Fruit fly (Drosophila melanogaster) whole organism, embryonic: ENCODE measurements around the gene SkpD.

ENCODE experiments used
- Antp ChIP-seq: fragments of 200-800 bp; sonication (Bioruptor generic); optimal IDR thresholded peaks from 3 replicates; lab custom pipeline; 2016; ENCODE audit warnings: missing biosample characterization, missing genetic modification characterization
- Atf6 ChIP-seq: fragments of 200-800 bp; sonication (Bioruptor generic); IDR thresholded peaks from 2 replicates; pipeline ENCODE4 v1.3.6; 2022; ENCODE audit warnings: missing biosample characterization, missing genetic modification characterization
- CG10321 ChIP-seq: fragments of 200-800 bp; sonication (Bioruptor generic); IDR thresholded peaks from 2 replicates; pipeline ENCODE4 v1.3.6; 2022; ENCODE audit warnings: missing biosample characterization, missing genetic modification characterization
- CG1233 ChIP-seq: fragments of 200-800 bp; sonication (Bioruptor generic); optimal IDR thresholded peaks from 4 replicates; lab custom pipeline; 2018; ENCODE audit warnings: missing biosample characterization, mild to moderate bottlenecking, missing genetic modification characterization
- CG13296 ChIP-seq: fragments of 200-800 bp; sonication (Bioruptor generic); optimal IDR thresholded peaks from 3 replicates; lab custom pipeline; 2018; ENCODE audit warnings: missing biosample characterization, mild to moderate bottlenecking, missing genetic modification characterization
- CG14014 ChIP-seq: fragments of 200-800 bp; sonication (Bioruptor generic); IDR thresholded peaks from 2 replicates; pipeline ENCODE4 v1.3.6; 2022; ENCODE audit warnings: missing biosample characterization, missing genetic modification characterization
- CG14710 ChIP-seq: fragments of 200-800 bp; sonication (Bioruptor generic); optimal IDR thresholded peaks from 3 replicates; lab custom pipeline; 2019; ENCODE audit warnings: missing biosample characterization, mild to moderate bottlenecking, missing genetic modification characterization, moderate library complexity
- CG16813 ChIP-seq: fragments of 200-800 bp; sonication (Bioruptor generic); IDR thresholded peaks from 3 replicates; pipeline ENCODE4 v1.3.6; 2022; ENCODE audit warnings: missing biosample characterization, missing genetic modification characterization; ENCODE audit not compliant: partially characterized antibody
- CG17328 ChIP-seq: fragments of 200-800 bp; sonication (Bioruptor generic); IDR thresholded peaks from 2 replicates; pipeline ENCODE4 v1.3.6; 2022; ENCODE audit warnings: missing biosample characterization, missing genetic modification characterization
- CG17361 ChIP-seq: fragments of 200-800 bp; sonication (Bioruptor generic); IDR thresholded peaks from 3 replicates; pipeline ENCODE4 v1.3.6; 2022; ENCODE audit warnings: missing biosample characterization, missing genetic modification characterization
- CG31224 ChIP-seq: fragments of 200-800 bp; sonication (Bioruptor generic); IDR thresholded peaks from 2 replicates; pipeline ENCODE4 v1.3.6; 2022; ENCODE audit warnings: missing biosample characterization, missing genetic modification characterization
- CG33557 ChIP-seq: fragments of 200-800 bp; sonication (Bioruptor generic); optimal IDR thresholded peaks from 2 replicates; lab custom pipeline; 2019; ENCODE audit warnings: missing biosample characterization, mild to moderate bottlenecking, missing genetic modification characterization, moderate library complexity
- CG4854 ChIP-seq: fragments of 200-800 bp; sonication (Bioruptor generic); optimal IDR thresholded peaks from 2 replicates; lab custom pipeline; 2016; ENCODE audit warnings: missing biosample characterization, missing genetic modification characterization, inconsistent platforms
- CG7786 ChIP-seq: fragments of 200-800 bp; sonication (Bioruptor generic); optimal IDR thresholded peaks from 2 replicates; lab custom pipeline; 2016; ENCODE audit warnings: missing biosample characterization, missing genetic modification characterization
- CG9797 ChIP-seq: fragments of 200-800 bp; sonication (Bioruptor generic); optimal IDR thresholded peaks from 3 replicates; lab custom pipeline; 2018; ENCODE audit warnings: missing biosample characterization, mild to moderate bottlenecking, missing genetic modification characterization
- CHES-1-like ChIP-seq: fragments of 200-800 bp; sonication (Bioruptor generic); optimal IDR thresholded peaks from 2 replicates; lab custom pipeline; 2016; ENCODE audit warnings: missing biosample characterization, missing genetic modification characterization
- CoRest ChIP-seq: fragments of 200-800 bp; sonication (Bioruptor generic); optimal IDR thresholded peaks from 3 replicates; lab custom pipeline; 2018; ENCODE audit warnings: missing biosample characterization, mild to moderate bottlenecking, missing genetic modification characterization, moderate library complexity
- D19B ChIP-seq: fragments of 200-800 bp; sonication (Bioruptor generic); optimal IDR thresholded peaks from 2 replicates; lab custom pipeline; 2017; ENCODE audit warnings: missing biosample characterization, mild to moderate bottlenecking, missing genetic modification characterization
- Dbx ChIP-seq: fragments of 200-800 bp; sonication (Bioruptor generic); IDR thresholded peaks from 3 replicates; pipeline ENCODE4 v1.3.6; 2022; ENCODE audit warnings: missing biosample characterization, missing genetic modification characterization
- Dip2 ChIP-seq: fragments of 200-800 bp; sonication (Bioruptor generic); IDR thresholded peaks from 2 replicates; pipeline ENCODE4 v1.3.6; 2022; ENCODE audit warnings: missing biosample characterization, missing genetic modification characterization
- Dip3 ChIP-seq: fragments of 200-800 bp; sonication (Bioruptor generic); optimal IDR thresholded peaks from 3 replicates; lab custom pipeline; 2016; ENCODE audit warnings: missing biosample characterization, missing genetic modification characterization
- Ets65A ChIP-seq: fragments of 200-800 bp; sonication (Bioruptor generic); peaks from one replicate; lab custom pipeline; 2016; ENCODE audit warnings: missing biosample characterization, missing genetic modification characterization
- Lpt ChIP-seq: fragments of >200 bp; optimal IDR thresholded peaks from 2 replicates; lab custom pipeline; 2018; ENCODE audit warnings: missing biosample characterization, missing genetic modification characterization
- Meics ChIP-seq: fragments of 200-800 bp; sonication (Bioruptor generic); optimal IDR thresholded peaks from 2 replicates; lab custom pipeline; 2017; ENCODE audit warnings: missing biosample characterization, mild to moderate bottlenecking, missing genetic modification characterization
- NC2β ChIP-seq: fragments of 200-800 bp; sonication (Bioruptor generic); optimal IDR thresholded peaks from 2 replicates; lab custom pipeline; 2016; ENCODE audit warnings: missing biosample characterization, missing genetic modification characterization
- Neu2 ChIP-seq: fragments of 200-800 bp; sonication (Bioruptor generic); optimal IDR thresholded peaks from 3 replicates; lab custom pipeline; 2016; ENCODE audit warnings: missing biosample characterization, missing genetic modification characterization, borderline replicate concordance
- Nf-YA ChIP-seq: fragments of 200-800 bp; sonication (Bioruptor generic); IDR thresholded peaks from 2 replicates; pipeline ENCODE4 v1.3.6; 2022; ENCODE audit warnings: missing biosample characterization, missing genetic modification characterization
- Oaz ChIP-seq: fragments of 200-800 bp; sonication (Bioruptor generic); IDR thresholded peaks from 2 replicates; pipeline ENCODE4 v1.3.6; 2022; ENCODE audit warnings: missing biosample characterization, missing genetic modification characterization
- Six4 ChIP-seq: fragments of 200-800 bp; sonication (Bioruptor generic); optimal IDR thresholded peaks from 2 replicates; lab custom pipeline; 2016; ENCODE audit warnings: missing biosample characterization, missing genetic modification characterization
- Sry-δ ChIP-seq: fragments of 200-800 bp; sonication (Bioruptor generic); optimal IDR thresholded peaks from 2 replicates; lab custom pipeline; 2016; ENCODE audit warnings: missing biosample characterization, missing genetic modification characterization
- Usf ChIP-seq: fragments of 200-800 bp; sonication (Bioruptor generic); optimal IDR thresholded peaks from 2 replicates; lab custom pipeline; 2017; ENCODE audit warnings: missing genotype, missing biosample characterization, missing genetic modification characterization
- bbx ChIP-seq: fragments of 200-800 bp; sonication (Bioruptor generic); IDR thresholded peaks from 2 replicates; pipeline ENCODE4 v1.3.6; 2022; ENCODE audit warnings: missing biosample characterization, missing genetic modification characterization; ENCODE audit not compliant: partially characterized antibody
- bigmax ChIP-seq: fragments of 200-800 bp; sonication (Bioruptor generic); optimal IDR thresholded peaks from 2 replicates; lab custom pipeline; 2018; ENCODE audit warnings: missing biosample characterization, mild to moderate bottlenecking, missing genetic modification characterization
- crc ChIP-seq: fragments of 200-800 bp; sonication (Bioruptor generic); optimal IDR thresholded peaks from 2 replicates; lab custom pipeline; 2016; ENCODE audit warnings: missing biosample characterization, missing genetic modification characterization
- dan ChIP-seq: fragments of 200-800 bp; sonication (Bioruptor generic); IDR thresholded peaks from 2 replicates; pipeline ENCODE4 v1.3.6; 2022; ENCODE audit warnings: missing biosample characterization, missing genetic modification characterization
- danr ChIP-seq: fragments of 200-800 bp; sonication (Bioruptor generic); IDR thresholded peaks from 2 replicates; pipeline ENCODE4 v1.3.6; 2022; ENCODE audit warnings: missing biosample characterization, missing genetic modification characterization
- dpn ChIP-seq, 2 experiments: fragments of 200-800 bp; sonication (Bioruptor generic); optimal IDR thresholded peaks; 3 replicates each; lab custom pipeline; 2016; ENCODE audit warnings: missing biosample characterization in 2 of 2, missing genetic modification characterization in 2 of 2
- ftz-f1 ChIP-seq: fragments of 200-800 bp; sonication (Bioruptor generic); optimal IDR thresholded peaks from 2 replicates; lab custom pipeline; 2016; ENCODE audit warnings: missing biosample characterization, missing genetic modification characterization
- gce ChIP-seq: fragments of 200-800 bp; sonication (Bioruptor generic); IDR thresholded peaks from 3 replicates; pipeline ENCODE4 v1.3.6; 2022; ENCODE audit warnings: missing biosample characterization, missing genetic modification characterization
- gro ChIP-seq: fragments of 200-800 bp; sonication (Bioruptor generic); optimal IDR thresholded peaks from 2 replicates; lab custom pipeline; 2016; ENCODE audit warnings: missing biosample characterization, missing genetic modification characterization
- hth ChIP-seq: fragments of >200 bp; optimal IDR thresholded peaks from 2 replicates; lab custom pipeline; 2017; ENCODE audit warnings: inconsistent platforms
- kay ChIP-seq: fragments of 200-800 bp; sonication (Bioruptor generic); optimal IDR thresholded peaks from 2 replicates; lab custom pipeline; 2016; ENCODE audit warnings: missing biosample characterization, missing genetic modification characterization
- lola ChIP-seq, 3 experiments: fragments of >200 bp in 2 of 3; fragments of 200-800 bp in 1 of 3; sonication (Bioruptor generic) in 1 of 3; optimal IDR thresholded peaks; 2 replicates each; lab custom pipeline; 2017 to 2019; ENCODE audit warnings: missing biosample characterization in 3 of 3, missing genetic modification characterization in 3 of 3, mild to moderate bottlenecking in 1 of 3, moderate library complexity in 1 of 3
- maf-S ChIP-seq: fragments of 200-800 bp; sonication (Bioruptor generic); optimal IDR thresholded peaks from 2 replicates; lab custom pipeline; 2016; ENCODE audit warnings: missing biosample characterization, missing genetic modification characterization
- nom ChIP-seq: fragments of 200-800 bp; sonication (Bioruptor generic); optimal IDR thresholded peaks from 2 replicates; lab custom pipeline; 2017; ENCODE audit warnings: missing biosample characterization, missing genetic modification characterization, mild to moderate bottlenecking, moderate library complexity, missing genetic modification reagents
- pho ChIP-seq: fragments of 200-800 bp; sonication (Bioruptor generic); optimal IDR thresholded peaks from 2 replicates; lab custom pipeline; 2016; ENCODE audit warnings: missing biosample characterization, missing genetic modification characterization
- pnt ChIP-seq: fragments of 200-800 bp; sonication (Bioruptor generic); optimal IDR thresholded peaks from 3 replicates; lab custom pipeline; 2016; ENCODE audit warnings: missing biosample characterization, missing genetic modification characterization
- repo ChIP-seq: fragments of 200-800 bp; sonication (Bioruptor generic); optimal IDR thresholded peaks from 2 replicates; lab custom pipeline; 2016; ENCODE audit warnings: missing biosample characterization, missing genetic modification characterization
- rib ChIP-seq: fragments of 200-800 bp; sonication (Bioruptor generic); IDR thresholded peaks from 2 replicates; pipeline ENCODE4 v1.3.6; 2022; ENCODE audit warnings: missing biosample characterization, missing genetic modification characterization
- sob ChIP-seq: fragments of 200-800 bp; sonication (Bioruptor generic); IDR thresholded peaks from 2 replicates; pipeline ENCODE4 v1.3.6; 2022; ENCODE audit warnings: missing biosample characterization, missing genetic modification characterization
- tx ChIP-seq: fragments of 200-800 bp; sonication (Bioruptor generic); optimal IDR thresholded peaks from 2 replicates; lab custom pipeline; 2016; ENCODE audit warnings: missing biosample characterization, missing genetic modification characterization
- usp ChIP-seq: fragments of >200 bp; optimal IDR thresholded peaks from 2 replicates; lab custom pipeline; 2017; ENCODE audit warnings: missing biosample characterization, missing genetic modification characterization
- vnd ChIP-seq: fragments of 200-800 bp; sonication (Bioruptor generic); IDR thresholded peaks from 3 replicates; pipeline ENCODE4 v1.3.6; 2022; ENCODE audit warnings: missing biosample characterization, missing genetic modification characterization; ENCODE audit not compliant: partially characterized antibody

Gene SkpD

dm6 chrX:19851989-19852307 is 39.4 kb downstream of the SkpD start, which contains the start of the genes pico and Nup205 (continued):
- peak; percentile 2 for TF ChIP-seq tx (GFP tag; lab: Kevin White, UChicago)
- peak; percentile 41 for TF ChIP-seq kay
- TF ChIP-seq Lpt (GFP tag; lab: Kevin White, UChicago): no peak
- no peak for TF ChIP-seq Usf
- TF ChIP-seq Meics (GFP tag; lab: Kevin White, UChicago): no peak
- TF ChIP-seq NC2β (GFP tag; lab: Kevin White, UChicago): peak; percentile 55
- TF ChIP-seq Dip3 (GFP tag; lab: Kevin White, UChicago): no peak
- peak; percentile 61 for TF ChIP-seq CHES-1-like (GFP tag; lab: Kevin White, UChicago)
- TF ChIP-seq danr (GFP tag; lab: Robert Waterston, UW): no peak
- no peak for TF ChIP-seq D19B (GFP tag; lab: Kevin White, UChicago)
- no peak for TF ChIP-seq CG33557 (GFP tag; lab: Kevin White, UChicago)
- TF ChIP-seq Atf6 (GFP tag; lab: Robert Waterston, UW): 0 out of 2 replicates have a peak, but pooled peaks have one; percentile 17
- no peak for TF ChIP-seq Oaz (GFP tag; lab: Robert Waterston, UW)
- TF ChIP-seq dpn (GFP tag; optimal IDR thresholded peaks at IDR 0.05; lab: Kevin White, UChicago): peak in 1 of 2 experiments; percentile 48
- TF ChIP-seq CG9797 (GFP tag; lab: Kevin White, UChicago): peak; percentile 67
- TF ChIP-seq nom: no peak
- no peak for TF ChIP-seq pnt (GFP tag; lab: Kevin White, UChicago)
- TF ChIP-seq dan (GFP tag; lab: Robert Waterston, UW): no peak
- TF ChIP-seq CG17361: no peak
- no peak for TF ChIP-seq Six4 (GFP tag; lab: Kevin White, UChicago)
- no peak for TF ChIP-seq usp
- peak; percentile 50 for TF ChIP-seq pho (GFP tag; lab: Kevin White, UChicago)
- no peak for TF ChIP-seq CG1233 (GFP tag; lab: Kevin White, UChicago)
- peak; percentile 71 for TF ChIP-seq CG16813
- 0 out of 2 replicates have a peak, but pooled peaks have one; percentile 10 for TF ChIP-seq CG14014 (GFP tag; lab: Robert Waterston, UW)
- TF ChIP-seq CG31224 (GFP tag; lab: Robert Waterston, UW): no peak
- peak; percentile 44 for TF ChIP-seq Antp
- TF ChIP-seq ftz-f1 (GFP tag; lab: Kevin White, UChicago): peak; percentile 62
- TF ChIP-seq vnd (GFP tag; lab: Robert Waterston, UW): peak; percentile 70
- peak; percentile 29 for TF ChIP-seq Ets65A
- no peak for TF ChIP-seq gro (GFP tag; lab: Kevin White, UChicago)
- peak; percentile 85 for TF ChIP-seq bbx (GFP tag; lab: Robert Waterston, UW)
- peak; percentile 61; the same call in 2 of the 3 replicates for TF ChIP-seq Dbx
- TF ChIP-seq Neu2 (GFP tag; lab: Kevin White, UChicago): peak; percentile 97
- no peak for TF ChIP-seq rib (GFP tag; lab: Robert Waterston, UW)
- no peak for TF ChIP-seq CG4854 (GFP tag; lab: Kevin White, UChicago)
- 0 out of 2 replicates have a peak, but pooled peaks have one; percentile 21 for TF ChIP-seq CG17328 (GFP tag; lab: Robert Waterston, UW)
- TF ChIP-seq CG13296: no peak
- peak; percentile 98 for TF ChIP-seq Sry-δ
- peak; percentile 28 for TF ChIP-seq CG7786 (GFP tag; lab: Kevin White, UChicago)
- peak; percentile 76 for TF ChIP-seq sob (GFP tag; lab: Robert Waterston, UW)
- TF ChIP-seq gce (GFP tag; lab: Robert Waterston, UW): 0 out of 3 replicates have a peak, but pooled peaks have one; percentile 29
- TF ChIP-seq maf-S (GFP tag; lab: Kevin White, UChicago): peak; percentile 30
- TF ChIP-seq repo (GFP tag; lab: Kevin White, UChicago): peak; percentile 12
- TF ChIP-seq lola (GFP tag; optimal IDR thresholded peaks at IDR 0.05; lab: Kevin White, UChicago): no peak
- TF ChIP-seq Nf-YA: no peak
- TF ChIP-seq bigmax (GFP tag; lab: Kevin White, UChicago): peak; percentile 14
- TF ChIP-seq CG14710 (tag; lab: Kevin White, UChicago): peak; percentile 75
- TF ChIP-seq CoRest: peak; percentile 46
- TF ChIP-seq hth: no peak
- no peak for TF ChIP-seq CG10321 (GFP tag; lab: Robert Waterston, UW)
- no peak for TF ChIP-seq Dip2
- TF ChIP-seq crc (GFP tag; lab: Kevin White, UChicago): no peak
